Worm (Caenorhabditis elegans) whole organism, L4 larva: ENCODE measurements around the gene gcy-29.

ENCODE experiments used
- ceh-32 ChIP-seq: sonication (generic microtip); optimal IDR thresholded peaks from 2 replicates; lab custom pipeline; 2016; ENCODE audit warnings: mild to moderate bottlenecking, missing genetic modification characterization, missing compliant biosample characterization; ENCODE audit not compliant: poor library complexity
- fkh-10 ChIP-seq: fragments of 150-350 bp; optimal IDR thresholded peaks from 2 replicates; lab custom pipeline; 2014; ENCODE audit warnings: missing biosample characterization, missing genetic modification reagents, missing genetic modification characterization
- gei-8 ChIP-seq: fragments of 200-800 bp; sonication (Bioruptor generic); optimal IDR thresholded peaks from 2 replicates; lab custom pipeline; 2018; ENCODE audit warnings: mild to moderate bottlenecking, missing genetic modification characterization, missing compliant biosample characterization
- nhr-28 ChIP-seq: fragments of 150-350 bp; optimal IDR thresholded peaks from 2 replicates; lab custom pipeline; 2014; ENCODE audit warnings: missing biosample characterization, missing genetic modification characterization
- unc-39 ChIP-seq: sonication (generic microtip); optimal IDR thresholded peaks from 2 replicates; lab custom pipeline; 2017; ENCODE audit warnings: missing biosample characterization, missing genetic modification characterization
- zag-1 ChIP-seq: fragments of 150-350 bp; optimal IDR thresholded peaks from 2 replicates; lab custom pipeline; 2014; ENCODE audit warnings: missing biosample characterization, missing genetic modification characterization

DNA sequence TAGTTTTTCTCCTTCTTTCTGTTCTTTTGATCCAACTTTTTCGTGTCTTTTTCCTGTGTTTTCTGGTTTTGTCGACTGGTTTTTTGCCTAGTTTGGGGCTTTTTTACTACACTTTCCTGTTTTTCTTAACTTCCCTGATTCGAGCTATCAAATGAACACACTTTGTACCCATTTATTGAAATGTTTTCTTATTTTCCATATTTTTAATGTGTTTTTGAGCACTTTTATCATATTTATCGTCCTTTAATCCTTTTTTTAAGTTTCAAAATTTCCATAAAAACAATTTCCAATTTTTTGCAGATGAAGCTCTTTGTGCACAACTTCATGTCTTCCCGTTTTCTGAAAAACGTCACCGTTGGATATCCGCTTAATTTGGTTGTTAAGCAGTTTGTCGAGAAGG, 14.6 kb downstream of the gcy-29 start, which contains the start of gene C04H5.1:
- no peak for TF ChIP-seq gei-8 (GFP tag; lab: Kevin White, UChicago)
- no peak for TF ChIP-seq nhr-28 (tag; lab: Kevin White, UChicago)
- TF ChIP-seq fkh-10: no peak
- no peak for TF ChIP-seq ceh-32 (tag; lab: Kevin White, UChicago)
- no peak for TF ChIP-seq zag-1 (tag; lab: Kevin White, UChicago)
- TF ChIP-seq unc-39 (tag; lab: Kevin White, UChicago): no peak
